Fruit fly (Drosophila melanogaster): ENCODE measurements around the gene CG13813.

CG13813 gene

dm6 chr3L:20231369-20231768 is at the start of gene CG13813:
Gene CG13813, plus strand, starts transcription at chr3L:20231669.
- TF ChIP-seq fd96Ca (GFP tag; IDR thresholded peaks at IDR 0.05), result no peak
- no peak for TF ChIP-seq CG4496 (GFP tag; IDR thresholded peaks at IDR 0.05)
- no peak for TF ChIP-seq CG12605 (GFP tag; IDR thresholded peaks at IDR 0.05)
- no peak for TF ChIP-seq gl (tag; optimal IDR thresholded peaks at IDR 0.05)
- TF ChIP-seq Ets98B (GFP tag; IDR thresholded peaks at IDR 0.05), result no peak
- TF ChIP-seq Pif1B (GFP tag; optimal IDR thresholded peaks at IDR 0.05), result no peak
- TF ChIP-seq Snoo (tag; optimal IDR thresholded peaks at IDR 0.05), result no peak
- TF ChIP-seq CG34367 (tag; optimal IDR thresholded peaks at IDR 0.05), result no peak
- TF ChIP-seq CG32121 (GFP tag; IDR thresholded peaks at IDR 0.05), result no peak
- no peak for TF ChIP-seq CG9948 (tag; optimal IDR thresholded peaks at IDR 0.05)

dm6 chr3L:20182799-20183198 is 48.7 kb upstream of the CG13813 start:
- TF ChIP-seq CG13204 (GFP tag; optimal IDR thresholded peaks at IDR 0.05) (no peak), CG8159 (tag; optimal IDR thresholded peaks at IDR 0.05) (no peak), CG9948 (tag; optimal IDR thresholded peaks at IDR 0.05) (no peak), CG15710 (tag; optimal IDR thresholded peaks at IDR 0.05) (no peak), Ets98B (GFP tag; IDR thresholded peaks at IDR 0.05) (no peak), CG8301 (tag; optimal IDR thresholded peaks at IDR 0.05) (no peak), CG12605 (GFP tag; IDR thresholded peaks at IDR 0.05) (no peak), CG32121 (GFP tag; IDR thresholded peaks at IDR 0.05) (no peak), Pif1A (GFP tag; optimal IDR thresholded peaks at IDR 0.05) (no peak)

- peak; percentile 68 for TF ChIP-seq CG8301 (tag; optimal IDR thresholded peaks at IDR 0.05)
- 0 out of 2 replicates have a peak, but pooled peaks have one; percentile 23 for TF ChIP-seq CG32121 (GFP tag; IDR thresholded peaks at IDR 0.05)
- TF ChIP-seq CG4496 (GFP tag; IDR thresholded peaks at IDR 0.05), result no peak; the same call in 1 of the 3 replicates
- peak; percentile 58 for TF ChIP-seq Pif1A (GFP tag; optimal IDR thresholded peaks at IDR 0.05)
- TF ChIP-seq Snoo (tag; optimal IDR thresholded peaks at IDR 0.05), result no peak
- TF ChIP-seq CG14655 (GFP tag; optimal IDR thresholded peaks at IDR 0.05), result peak; percentile 73
- TF ChIP-seq CG17806 (tag; optimal IDR thresholded peaks at IDR 0.05), result peak; percentile 73
- no peak for TF ChIP-seq CG13204 (GFP tag; optimal IDR thresholded peaks at IDR 0.05)
- TF ChIP-seq CG12605 (GFP tag; IDR thresholded peaks at IDR 0.05), result no peak
- TF ChIP-seq CG9948 (tag; optimal IDR thresholded peaks at IDR 0.05), result peak; percentile 64
- TF ChIP-seq D1 (tag; optimal IDR thresholded peaks at IDR 0.05), result no peak
- TF ChIP-seq gl (tag; optimal IDR thresholded peaks at IDR 0.05), result peak; percentile 7
- TF ChIP-seq CG10348 (GFP tag; IDR thresholded peaks at IDR 0.05), result no peak; the same call in 1 of the 2 replicates
- TF ChIP-seq Pif1B (GFP tag; optimal IDR thresholded peaks at IDR 0.05), result peak; percentile 57
- TF ChIP-seq CG8159 (tag; optimal IDR thresholded peaks at IDR 0.05), result peak; percentile 78
- TF ChIP-seq rn (GFP tag; IDR thresholded peaks at IDR 0.05), result no peak
- peak; percentile 20 for TF ChIP-seq Ets98B (GFP tag; IDR thresholded peaks at IDR 0.05)
- TF ChIP-seq CG34367 (tag; optimal IDR thresholded peaks at IDR 0.05), result peak; percentile 58
- peak; percentile 74 for TF ChIP-seq CG15710 (tag; optimal IDR thresholded peaks at IDR 0.05)
- TF ChIP-seq EcR (GFP tag; optimal IDR thresholded peaks at IDR 0.05), result no peak
- 0 out of 3 replicates have a peak, but pooled peaks have one; percentile 40 for TF ChIP-seq fd96Ca (GFP tag; IDR thresholded peaks at IDR 0.05)
Observed at dm6 chr3L:20183345-20184088, 48.0 kb upstream of the CG13813 start.

dm6 chr3L:20185206-20185868 is 46.1 kb upstream of the CG13813 start:
- TF ChIP-seq fd96Ca (GFP tag; IDR thresholded peaks at IDR 0.05), result no peak
- TF ChIP-seq rn (GFP tag; IDR thresholded peaks at IDR 0.05), result no peak
- TF ChIP-seq CG15710 (tag; optimal IDR thresholded peaks at IDR 0.05), result peak; percentile 74
- TF ChIP-seq CG8159 (tag; optimal IDR thresholded peaks at IDR 0.05), result peak; percentile 63
- peak; percentile 74 for TF ChIP-seq CG34367 (tag; optimal IDR thresholded peaks at IDR 0.05)
- TF ChIP-seq EcR (GFP tag; optimal IDR thresholded peaks at IDR 0.05), result peak; percentile 1
- TF ChIP-seq CG32121 (GFP tag; IDR thresholded peaks at IDR 0.05), result no peak
- TF ChIP-seq CG12605 (GFP tag; IDR thresholded peaks at IDR 0.05), result no peak
- TF ChIP-seq CG8301 (tag; optimal IDR thresholded peaks at IDR 0.05), result peak; percentile 41
- no peak for TF ChIP-seq D1 (tag; optimal IDR thresholded peaks at IDR 0.05)
- TF ChIP-seq CG13204 (GFP tag; optimal IDR thresholded peaks at IDR 0.05), result no peak
- peak; percentile 25 for TF ChIP-seq CG17806 (tag; optimal IDR thresholded peaks at IDR 0.05)
- TF ChIP-seq CG14655 (GFP tag; optimal IDR thresholded peaks at IDR 0.05), result peak; percentile 70
- TF ChIP-seq CG4496 (GFP tag; IDR thresholded peaks at IDR 0.05), result no peak
- TF ChIP-seq gl (tag; optimal IDR thresholded peaks at IDR 0.05), result no peak
- TF ChIP-seq CG10348 (GFP tag; IDR thresholded peaks at IDR 0.05), result 0 out of 2 replicates have a peak, but pooled peaks have one; percentile 35
- TF ChIP-seq Pif1A (GFP tag; optimal IDR thresholded peaks at IDR 0.05), result peak; percentile 0
- no peak for TF ChIP-seq Snoo (tag; optimal IDR thresholded peaks at IDR 0.05)
- no peak for TF ChIP-seq Ets98B (GFP tag; IDR thresholded peaks at IDR 0.05)
- peak; percentile 23 for TF ChIP-seq Pif1B (GFP tag; optimal IDR thresholded peaks at IDR 0.05)
- TF ChIP-seq CG9948 (tag; optimal IDR thresholded peaks at IDR 0.05), result peak; percentile 57

dm6 chr3L:20185886-20186285 is 45.6 kb upstream of the CG13813 start:
- TF ChIP-seq D1 (tag; optimal IDR thresholded peaks at IDR 0.05) (no peak), CG13204 (GFP tag; optimal IDR thresholded peaks at IDR 0.05) (no peak), Ets98B (GFP tag; IDR thresholded peaks at IDR 0.05) (no peak), Pif1B (GFP tag; optimal IDR thresholded peaks at IDR 0.05) (no peak), CG10348 (GFP tag; IDR thresholded peaks at IDR 0.05) (no peak), CG12605 (GFP tag; IDR thresholded peaks at IDR 0.05) (no peak), CG4496 (GFP tag; IDR thresholded peaks at IDR 0.05) (no peak), CG8159 (tag; optimal IDR thresholded peaks at IDR 0.05) (no peak), Snoo (tag; optimal IDR thresholded peaks at IDR 0.05) (no peak), CG32121 (GFP tag; IDR thresholded peaks at IDR 0.05) (no peak), CG8301 (tag; optimal IDR thresholded peaks at IDR 0.05) (no peak), Pif1A (GFP tag; optimal IDR thresholded peaks at IDR 0.05) (no peak), CG17806 (tag; optimal IDR thresholded peaks at IDR 0.05) (no peak), fd96Ca (GFP tag; IDR thresholded peaks at IDR 0.05) (no peak), EcR (GFP tag; optimal IDR thresholded peaks at IDR 0.05) (no peak), CG15710 (tag; optimal IDR thresholded peaks at IDR 0.05) (no peak), gl (tag; optimal IDR thresholded peaks at IDR 0.05) (no peak), rn (GFP tag; IDR thresholded peaks at IDR 0.05) (no peak)

Measured in whole organism, pupa.